Fruit fly (Drosophila melanogaster) whole organism, wandering third instar larva: ENCODE results near the gene slam.
A peak's percentile ranks its signal among the peaks of the same experiment; 100 is the strongest.

ENCODE experiments used
- Dif ChIP-seq: fragments of 200-275, 200-300 bp; sonication (Bioruptor generic); optimal IDR thresholded peaks from 2 replicates; lab custom pipeline; 2018; ENCODE audit warnings: missing biosample characterization, missing genetic modification characterization; ENCODE audit not compliant: partially characterized antibody
- h ChIP-seq: fragments of 200-800 bp; sonication (Bioruptor generic); optimal IDR thresholded peaks from 3 replicates; lab custom pipeline; 2016; ENCODE audit warnings: missing biosample characterization, mild to moderate bottlenecking, missing genetic modification characterization

The slam gene

DNA sequence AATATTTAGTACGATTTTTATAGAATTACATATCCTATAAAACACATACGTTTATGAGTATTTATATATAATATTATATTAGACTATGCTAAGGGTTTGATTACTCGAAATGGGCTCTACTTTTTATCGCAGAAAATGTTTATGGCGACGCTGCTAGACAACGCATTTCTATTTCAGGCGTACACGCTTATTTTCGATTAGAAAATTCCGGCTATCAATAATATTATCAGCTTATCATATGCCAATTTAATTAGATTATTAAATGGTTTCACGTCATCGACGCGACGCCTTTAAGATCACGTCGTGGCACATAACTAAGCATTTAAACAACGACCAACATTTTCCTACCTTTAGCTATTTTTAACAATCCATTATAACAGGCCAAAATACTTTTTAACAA lies 54.1 kb downstream of the slam start:
- no peak for TF ChIP-seq Dif (GFP tag; lab: Kevin White, UChicago)
- TF ChIP-seq h (GFP tag; lab: Kevin White, UChicago), result peak; percentile 63
